Fruit fly (Drosophila melanogaster) whole organism, embryonic: ENCODE results near the gene Nplp3.

Experiments
- Adf1 ChIP-seq: fragments of 200-800 bp; sonication (Bioruptor generic); IDR thresholded peaks from 2 replicates; pipeline ENCODE4 v1.3.6; 2022; ENCODE audit warnings: missing biosample characterization, missing genetic modification characterization
- Bgb ChIP-seq: fragments of 200-800 bp; sonication (Bioruptor generic); IDR thresholded peaks from 2 replicates; pipeline ENCODE4 v1.3.6; 2022; ENCODE audit warnings: missing biosample characterization, missing genetic modification characterization; ENCODE audit not compliant: partially characterized antibody
- CG10543 ChIP-seq: fragments of 200-800 bp; sonication (Bioruptor generic); optimal IDR thresholded peaks from 3 replicates; lab custom pipeline; 2017; ENCODE audit warnings: missing biosample characterization, mild to moderate bottlenecking, missing genetic modification characterization, moderate library complexity
- CG12071 ChIP-seq: fragments of 200-800 bp; sonication (Bioruptor generic); optimal IDR thresholded peaks from 3 replicates; lab custom pipeline; 2018; ENCODE audit warnings: missing biosample characterization, mild to moderate bottlenecking, missing genetic modification characterization
- CG12659 ChIP-seq: fragments of 200-800 bp; sonication (Bioruptor generic); optimal IDR thresholded peaks from 3 replicates; lab custom pipeline; 2017; ENCODE audit warnings: mild to moderate bottlenecking, missing biosample characterization, missing genetic modification reagents, missing genetic modification characterization
- CG18619 ChIP-seq: fragments of 200-800 bp; sonication (Bioruptor generic); optimal IDR thresholded peaks from 3 replicates; lab custom pipeline; 2017; ENCODE audit warnings: missing biosample characterization, mild to moderate bottlenecking, missing genetic modification characterization
- CG2120 ChIP-seq: fragments of 200-800 bp; sonication (Bioruptor generic); optimal IDR thresholded peaks from 3 replicates; lab custom pipeline; 2016; ENCODE audit warnings: missing biosample characterization, missing genetic modification characterization
- CG2678 ChIP-seq: fragments of 200-800 bp; sonication (Bioruptor generic); optimal IDR thresholded peaks from 3 replicates; lab custom pipeline; 2019; ENCODE audit warnings: missing biosample characterization, mild to moderate bottlenecking, missing genetic modification characterization, moderate library complexity
- CG2712 ChIP-seq: fragments of 200-800 bp; optimal IDR thresholded peaks from 3 replicates; lab custom pipeline; 2019; ENCODE audit warnings: missing biosample characterization, mild to moderate bottlenecking, missing genetic modification characterization, moderate library complexity
- CG32532 ChIP-seq: fragments of 200-800 bp; sonication (Bioruptor generic); IDR thresholded peaks from 2 replicates; pipeline ENCODE4 v1.3.6; 2022; ENCODE audit warnings: missing biosample characterization, missing genetic modification characterization
- CG3281 ChIP-seq: fragments of 200-800 bp; sonication (Bioruptor generic); optimal IDR thresholded peaks from 3 replicates; lab custom pipeline; 2017; ENCODE audit warnings: missing biosample characterization, mild to moderate bottlenecking, missing genetic modification characterization
- CG34376 ChIP-seq: fragments of 200-800 bp; sonication (Bioruptor generic); optimal IDR thresholded peaks from 2 replicates; lab custom pipeline; 2018; ENCODE audit warnings: missing biosample characterization, mild to moderate bottlenecking, missing genetic modification characterization
- CG8290 ChIP-seq, 3 experiments: fragments of 200-800 bp; sonication (Bioruptor generic); optimal IDR thresholded peaks; 2 replicates each; lab custom pipeline; 2016 to 2019; ENCODE audit warnings: missing biosample characterization in 3 of 3, missing genetic modification characterization in 3 of 3, mild to moderate bottlenecking in 2 of 3, moderate library complexity in 1 of 3
- CG8944 ChIP-seq: fragments of 200-800 bp; sonication (Bioruptor generic); optimal IDR thresholded peaks from 3 replicates; lab custom pipeline; 2016; ENCODE audit warnings: missing biosample characterization, missing genetic modification characterization
- CkIIα-i1 ChIP-seq: fragments of 200-800 bp; sonication (Bioruptor generic); IDR thresholded peaks from 2 replicates; pipeline ENCODE4 v1.3.6; 2022; ENCODE audit warnings: missing biosample characterization, missing genetic modification characterization
- Dbx ChIP-seq: fragments of 200-800 bp; sonication (Bioruptor generic); IDR thresholded peaks from 3 replicates; pipeline ENCODE4 v1.3.6; 2022; ENCODE audit warnings: missing biosample characterization, missing genetic modification characterization
- Deaf1 ChIP-seq: fragments of 200-800 bp; optimal IDR thresholded peaks from 3 replicates; lab custom pipeline; 2019; ENCODE audit warnings: missing biosample characterization, mild to moderate bottlenecking, missing genetic modification characterization, moderate library complexity
- Dek ChIP-seq: fragments of 200-800 bp; sonication (Bioruptor generic); optimal IDR thresholded peaks from 3 replicates; lab custom pipeline; 2019; ENCODE audit warnings: missing biosample characterization, mild to moderate bottlenecking, missing genetic modification characterization, moderate library complexity
- Fer1 ChIP-seq: fragments of 200-800 bp; sonication (Bioruptor generic); optimal IDR thresholded peaks from 2 replicates; lab custom pipeline; 2017; ENCODE audit warnings: missing biosample characterization, mild to moderate bottlenecking, missing genetic modification characterization
- Fer3 ChIP-seq: fragments of 200-800 bp; sonication (Bioruptor generic); optimal IDR thresholded peaks from 2 replicates; lab custom pipeline; 2018; ENCODE audit warnings: missing biosample characterization, mild to moderate bottlenecking, missing genetic modification characterization, moderate library complexity
- HHEX ChIP-seq: fragments of 200-800 bp; sonication (Bioruptor generic); optimal IDR thresholded peaks from 3 replicates; lab custom pipeline; 2017; ENCODE audit warnings: missing biosample characterization, mild to moderate bottlenecking, missing genetic modification characterization, missing genetic modification reagents
- Hmr ChIP-seq: fragments of 200-800 bp; sonication (Bioruptor generic); optimal IDR thresholded peaks from 3 replicates; lab custom pipeline; 2017; ENCODE audit warnings: mild to moderate bottlenecking, missing biosample characterization, missing genetic modification reagents, missing genetic modification characterization
- Jarid2 ChIP-seq: fragments of 200-800 bp; sonication (Bioruptor generic); optimal IDR thresholded peaks from 3 replicates; lab custom pipeline; 2017; ENCODE audit warnings: mild to moderate bottlenecking, missing biosample characterization, missing genetic modification reagents, missing genetic modification characterization
- MESR4 ChIP-seq: fragments of 200-800 bp; sonication (Bioruptor generic); optimal IDR thresholded peaks from 2 replicates; lab custom pipeline; 2018; ENCODE audit warnings: missing biosample characterization, mild to moderate bottlenecking, missing genetic modification characterization, moderate library complexity
- Mad ChIP-seq: fragments of 200-800 bp; sonication (Bioruptor generic); optimal IDR thresholded peaks from 2 replicates; lab custom pipeline; 2016; ENCODE audit warnings: missing biosample characterization, missing genetic modification characterization
- Med ChIP-seq: fragments of 200-800 bp; sonication (Bioruptor generic); peaks from one replicate; lab custom pipeline; 2016; ENCODE audit warnings: missing biosample characterization, missing genetic modification characterization, mild to moderate bottlenecking, inconsistent platforms, moderate library complexity
- Meics ChIP-seq: fragments of 200-800 bp; sonication (Bioruptor generic); optimal IDR thresholded peaks from 2 replicates; lab custom pipeline; 2017; ENCODE audit warnings: missing biosample characterization, mild to moderate bottlenecking, missing genetic modification characterization
- Oaz ChIP-seq: fragments of 200-800 bp; sonication (Bioruptor generic); IDR thresholded peaks from 2 replicates; pipeline ENCODE4 v1.3.6; 2022; ENCODE audit warnings: missing biosample characterization, missing genetic modification characterization
- caup ChIP-seq: fragments of 200-800 bp; sonication (Bioruptor generic); optimal IDR thresholded peaks from 3 replicates; lab custom pipeline; 2017; ENCODE audit warnings: missing biosample characterization, mild to moderate bottlenecking, missing genetic modification characterization, moderate library complexity; ENCODE audit not compliant: severe bottlenecking
- ftz-f1 ChIP-seq: fragments of 200-800 bp; sonication (Bioruptor generic); optimal IDR thresholded peaks from 2 replicates; lab custom pipeline; 2016; ENCODE audit warnings: missing biosample characterization, missing genetic modification characterization
- gro ChIP-seq: fragments of 200-800 bp; sonication (Bioruptor generic); optimal IDR thresholded peaks from 2 replicates; lab custom pipeline; 2016; ENCODE audit warnings: missing biosample characterization, missing genetic modification characterization
- lab ChIP-seq: fragments of 200-800 bp; sonication (Bioruptor generic); optimal IDR thresholded peaks from 3 replicates; lab custom pipeline; 2017; ENCODE audit warnings: missing biosample characterization, missing genetic modification characterization, mild to moderate bottlenecking, moderate library complexity, missing genetic modification reagents
- lilli ChIP-seq: fragments of 200-800 bp; sonication (Bioruptor generic); optimal IDR thresholded peaks from 3 replicates; lab custom pipeline; 2016; ENCODE audit warnings: missing biosample characterization, missing genetic modification characterization
- rib ChIP-seq: fragments of 200-800 bp; sonication (Bioruptor generic); IDR thresholded peaks from 2 replicates; pipeline ENCODE4 v1.3.6; 2022; ENCODE audit warnings: missing biosample characterization, missing genetic modification characterization
- slbo ChIP-seq: fragments of 200-800 bp; sonication (Bioruptor generic); IDR thresholded peaks from 2 replicates; pipeline ENCODE4 v1.3.6; 2022; ENCODE audit warnings: missing biosample characterization, missing genetic modification characterization
- sob ChIP-seq: fragments of 200-800 bp; sonication (Bioruptor generic); IDR thresholded peaks from 2 replicates; pipeline ENCODE4 v1.3.6; 2022; ENCODE audit warnings: missing biosample characterization, missing genetic modification characterization
- sug ChIP-seq: fragments of 200-800 bp; optimal IDR thresholded peaks from 2 replicates; lab custom pipeline; 2019; ENCODE audit warnings: missing biosample characterization, mild to moderate bottlenecking, missing genetic modification characterization, moderate library complexity
- usp ChIP-seq: fragments of >200 bp; optimal IDR thresholded peaks from 2 replicates; lab custom pipeline; 2017; ENCODE audit warnings: missing biosample characterization, missing genetic modification characterization
- z ChIP-seq: fragments of 200-800 bp; sonication (Bioruptor generic); IDR thresholded peaks from 3 replicates; pipeline ENCODE4 v1.3.6; 2022; ENCODE audit warnings: missing biosample characterization, missing genetic modification characterization
- zf30C ChIP-seq: fragments of 200-800 bp; sonication (Bioruptor generic); optimal IDR thresholded peaks from 3 replicates; lab custom pipeline; 2018; ENCODE audit warnings: missing biosample characterization, mild to moderate bottlenecking, missing genetic modification characterization

The Nplp3 gene

dm6 chr3L:16359219-16359748 lies 41.5 kb downstream of the Nplp3 start, which contains the start of gene ringer:
Gene ringer (minus strand): TSS chr3L:16359428.
- peak; percentile 35 for TF ChIP-seq CG34376 (GFP tag; lab: Kevin White, UChicago)
- peak; percentile 34 for TF ChIP-seq HHEX (GFP tag; lab: Kevin White, UChicago)
- peak; percentile 14 for TF ChIP-seq Fer1 (GFP tag; lab: Kevin White, UChicago)
- peak; percentile 0 for TF ChIP-seq CG12071
- no peak for TF ChIP-seq Oaz (GFP tag; lab: Robert Waterston, UW)
- peak; percentile 33 for TF ChIP-seq Meics (GFP tag; lab: Kevin White, UChicago)
- TF ChIP-seq Deaf1 (tag; lab: Kevin White, UChicago): peak; percentile 65
- TF ChIP-seq gro: peak; percentile 29
- peak; percentile 21; the same call in 1 of the 2 replicates for TF ChIP-seq Bgb (GFP tag; lab: Robert Waterston, UW)
- TF ChIP-seq CG2120 (GFP tag; lab: Kevin White, UChicago): peak; percentile 29
- 0 out of 2 replicates have a peak, but pooled peaks have one; percentile 21 for TF ChIP-seq sob (GFP tag; lab: Robert Waterston, UW)
- 0 out of 2 replicates have a peak, but pooled peaks have one; percentile 39 for TF ChIP-seq slbo (GFP tag; lab: Robert Waterston, UW)
- peak; percentile 8; the same call in 1 of the 2 replicates for TF ChIP-seq Adf1 (GFP tag; lab: Robert Waterston, UW)
- TF ChIP-seq Med (GFP tag; lab: Kevin White, UChicago): peak; percentile 58
- 0 out of 3 replicates have a peak, but pooled peaks have one; percentile 31 for TF ChIP-seq Dbx (GFP tag; lab: Robert Waterston, UW)
- no peak for TF ChIP-seq CG8290 (GFP tag; optimal IDR thresholded peaks at IDR 0.05; lab: Kevin White, UChicago)
- peak in 1 of 2 experiments; percentile 52 for TF ChIP-seq CG8290 (tag; optimal IDR thresholded peaks at IDR 0.05; lab: Kevin White, UChicago)
- TF ChIP-seq CG3281 (GFP tag; lab: Kevin White, UChicago): peak; percentile 27
- peak; percentile 6 for TF ChIP-seq Fer3 (tag; lab: Kevin White, UChicago)
- TF ChIP-seq CG10543 (GFP tag; lab: Kevin White, UChicago): peak; percentile 9
- TF ChIP-seq Jarid2: peak; percentile 29
- no peak for TF ChIP-seq CG8944 (GFP tag; lab: Kevin White, UChicago)
- TF ChIP-seq CG18619 (GFP tag; lab: Kevin White, UChicago): peak; percentile 10
- peak; percentile 16 for TF ChIP-seq CG2678
- peak; percentile 23 for TF ChIP-seq Dek (tag; lab: Kevin White, UChicago)
- peak; percentile 9 for TF ChIP-seq ftz-f1 (GFP tag; lab: Kevin White, UChicago)
- peak; percentile 86; the same call in 1 of the 3 replicates for TF ChIP-seq z
- TF ChIP-seq lab (GFP tag; lab: Kevin White, UChicago): peak; percentile 12
- peak; percentile 34; the same call in 1 of the 2 replicates for TF ChIP-seq CG32532
- peak; percentile 25 for TF ChIP-seq sug (tag; lab: Kevin White, UChicago)
- TF ChIP-seq Hmr: peak; percentile 48
- TF ChIP-seq Mad (GFP tag; lab: Kevin White, UChicago): no peak
- no peak for TF ChIP-seq zf30C (GFP tag; lab: Kevin White, UChicago)
- TF ChIP-seq CG12659 (GFP tag; lab: Kevin White, UChicago): peak; percentile 8
- TF ChIP-seq lilli (GFP tag; lab: Kevin White, UChicago): peak; percentile 31
- peak; percentile 47; the same call in 1 of the 2 replicates for TF ChIP-seq rib (GFP tag; lab: Robert Waterston, UW)
- TF ChIP-seq MESR4 (GFP tag; lab: Kevin White, UChicago): no peak
- no peak for TF ChIP-seq CG2712 (tag; lab: Kevin White, UChicago)
- TF ChIP-seq usp (GFP tag; lab: Kevin White, UChicago): no peak
- no peak for TF ChIP-seq CkIIα-i1 (GFP tag; lab: Robert Waterston, UW)
- peak; percentile 1 for TF ChIP-seq caup (GFP tag; lab: Kevin White, UChicago)
